Worm (Caenorhabditis elegans) whole organism, late embryonic: Measurements from ENCODE around the gene F26F2.3.

Source experiments
- T23F11.4 ChIP-seq: fragments of 200-800 bp; sonication (Bioruptor generic); optimal IDR thresholded peaks from 2 replicates; lab custom pipeline; 2018; ENCODE audit warnings: mild to moderate bottlenecking, missing genetic modification characterization, missing compliant biosample characterization
- Y22D7AL.16 ChIP-seq: sonication (generic microtip); optimal IDR thresholded peaks from 2 replicates; lab custom pipeline; 2016; ENCODE audit warnings: missing genetic modification characterization, missing compliant biosample characterization
- ama-1 ChIP-seq: fragments of 150-350 bp; optimal IDR thresholded peaks from 2 replicates; lab custom pipeline; 2014
- ceh-14 ChIP-seq: sonication (generic microtip); optimal IDR thresholded peaks from 2 replicates; lab custom pipeline; 2016; ENCODE audit warnings: missing genotype, missing genetic modification characterization, missing compliant biosample characterization
- ceh-30 ChIP-seq: fragments of 150-350 bp; optimal IDR thresholded peaks from 2 replicates; lab custom pipeline; 2014; ENCODE audit warnings: missing biosample characterization, missing genetic modification characterization
- ceh-45 ChIP-seq: fragments of 200-800 bp; sonication (Bioruptor generic); IDR thresholded peaks from 2 replicates; pipeline ENCODE4 v1.3.6; 2022; ENCODE audit warnings: missing genetic modification reagents, missing genetic modification characterization, missing compliant biosample characterization
- ceh-6 ChIP-seq: fragments of 200-800 bp; sonication (Bioruptor generic); optimal IDR thresholded peaks from 2 replicates; lab custom pipeline; 2018; ENCODE audit warnings: mild to moderate bottlenecking, missing genetic modification characterization, missing compliant biosample characterization
- che-1 ChIP-seq: sonication (generic microtip); optimal IDR thresholded peaks from 2 replicates; lab custom pipeline; 2016; ENCODE audit warnings: mild to moderate bottlenecking, missing genetic modification characterization, missing compliant biosample characterization
- elt-2 ChIP-seq: sonication (generic microtip); optimal IDR thresholded peaks from 2 replicates; lab custom pipeline; 2016; ENCODE audit warnings: missing genetic modification reagents, missing genetic modification characterization, missing compliant biosample characterization
- fkh-6 ChIP-seq: sonication (generic microtip); optimal IDR thresholded peaks from 2 replicates; lab custom pipeline; 2016; ENCODE audit warnings: missing genetic modification characterization, missing compliant biosample characterization
- gmeb-2 ChIP-seq: sonication (generic microtip); optimal IDR thresholded peaks from 2 replicates; lab custom pipeline; 2016; ENCODE audit warnings: missing genetic modification characterization, inconsistent platforms, missing compliant biosample characterization
- hlh-6 ChIP-seq: sonication (generic microtip); optimal IDR thresholded peaks from 2 replicates; lab custom pipeline; 2016; ENCODE audit warnings: missing genotype, missing genetic modification characterization, missing compliant biosample characterization
- nhr-11 ChIP-seq: fragments of 150-350 bp; optimal IDR thresholded peaks from 2 replicates; lab custom pipeline; 2014; ENCODE audit warnings: missing biosample characterization, missing genetic modification characterization
- npax-4 ChIP-seq: sonication (generic microtip); optimal IDR thresholded peaks from 2 replicates; lab custom pipeline; 2016; ENCODE audit warnings: missing genetic modification characterization, missing compliant biosample characterization
- pag-3 ChIP-seq: sonication (generic microtip); optimal IDR thresholded peaks from 2 replicates; lab custom pipeline; 2016; ENCODE audit warnings: missing compliant biosample characterization, missing genetic modification characterization, borderline replicate concordance
- ref-2 ChIP-seq: sonication (generic microtip); optimal IDR thresholded peaks from 2 replicates; lab custom pipeline; 2016; ENCODE audit warnings: missing genetic modification characterization, missing compliant biosample characterization
- sdc-2 ChIP-seq: sonication (generic microtip); optimal IDR thresholded peaks from 2 replicates; lab custom pipeline; 2016; ENCODE audit warnings: missing genotype, missing genetic modification characterization, missing compliant biosample characterization
- zip-5 ChIP-seq: sonication (generic microtip); optimal IDR thresholded peaks from 2 replicates; lab custom pipeline; 2016; ENCODE audit warnings: missing genetic modification characterization, missing compliant biosample characterization
- ztf-16 ChIP-seq: sonication (generic microtip); optimal IDR thresholded peaks from 2 replicates; lab custom pipeline; 2017; ENCODE audit warnings: missing genetic modification characterization, missing compliant biosample characterization

The F26F2.3 gene

ce11 chrV:20525816-20526459 is 40.4 kb downstream of the F26F2.3 start, which contains the start of the genes srh-166 and Y38H6C.24:
Gene srh-166 (minus strand): TSS chrV:20525866.
Gene Y38H6C.24 (plus strand): TSS chrV:20526435.
- TF ChIP-seq Y22D7AL.16 (tag; lab: Kevin White, UChicago) (no peak), fkh-6 (tag; lab: Kevin White, UChicago) (no peak), elt-2 (peak; percentile 83)
- TF ChIP-seq, all 69 proteins: peak for 1

ce11 chrV:20522219-20522618 is 44.1 kb downstream of the F26F2.3 start, which contains the start of the genes Y38H6C.9 and fbxa-150:
Gene Y38H6C.9 (minus strand): TSS chrV:20522270.
Gene fbxa-150 (plus strand): TSS chrV:20522598.
- TF ChIP-seq pag-3 (tag; lab: Kevin White, UChicago) (no peak), Y22D7AL.16 (tag; lab: Kevin White, UChicago) (no peak), T23F11.4 (GFP tag; lab: Kevin White, UChicago) (no peak)

- TF ChIP-seq hlh-6: no peak
- TF ChIP-seq sdc-2: no peak
- no peak for TF ChIP-seq gmeb-2
- no peak for TF ChIP-seq che-1
- no peak for TF ChIP-seq ztf-16
- TF ChIP-seq ceh-30 (tag; lab: Kevin White, UChicago): no peak
- no peak for TF ChIP-seq ceh-6 (GFP tag; lab: Kevin White, UChicago)
- no peak for TF ChIP-seq ref-2 (tag; lab: Kevin White, UChicago)
- no peak for TF ChIP-seq ceh-14 (tag; lab: Kevin White, UChicago)
- TF ChIP-seq ceh-45 (GFP tag; lab: Robert Waterston, UW): no peak
- TF ChIP-seq ama-1 (lab: Kevin White, UChicago): no peak
Observed at ce11 chrV:20518927-20519326, 47.4 kb downstream of the F26F2.3 start, which contains the start of gene Y38H6C.25. Gene Y38H6C.25 (plus strand): TSS chrV:20519227.

- no peak for TF ChIP-seq fkh-6 (tag; lab: Kevin White, UChicago)
- no peak for TF ChIP-seq elt-2
- no peak for TF ChIP-seq nhr-11 (tag; lab: Kevin White, UChicago)
- no peak for TF ChIP-seq zip-5 (tag; lab: Kevin White, UChicago)
- no peak for TF ChIP-seq npax-4
Observed at ce11 chrV:20517005-20517404, 49.3 kb downstream of the F26F2.3 start.
